Worm (Caenorhabditis elegans): Measurements from ENCODE around the gene F27E5.7.

Gene F27E5.7

ce11 chrII:10098428-10098827 lies 24.1 kb upstream of the F27E5.7 start:
- no peak for TF ChIP-seq hmbx-1 (tag; optimal IDR thresholded peaks at IDR 0.05)
- TF ChIP-seq B0310.2 (tag; optimal IDR thresholded peaks at IDR 0.05): no peak
- no peak for TF ChIP-seq tbx-37 (GFP tag; conservative IDR thresholded peaks at IDR 0.05)
- TF ChIP-seq tra-4 (tag; optimal IDR thresholded peaks at IDR 0.05): no peak
- TF ChIP-seq ets-7 (tag; optimal IDR thresholded peaks at IDR 0.05): no peak
- no peak for TF ChIP-seq ceh-13 (GFP tag; optimal IDR thresholded peaks at IDR 0.05)
- no peak for TF ChIP-seq hnd-1 (tag; optimal IDR thresholded peaks at IDR 0.05)
- TF ChIP-seq scrt-1 (GFP tag; IDR thresholded peaks at IDR 0.05): no peak
- TF ChIP-seq tbx-11 (GFP tag; IDR thresholded peaks at IDR 0.05): no peak

- no peak for TF ChIP-seq sea-1 (GFP tag; conservative IDR thresholded peaks at IDR 0.05)
- no peak for TF ChIP-seq hnd-1 (tag; optimal IDR thresholded peaks at IDR 0.05)
- no peak for TF ChIP-seq hmg-4 (GFP tag; optimal IDR thresholded peaks at IDR 0.05)
- TF ChIP-seq F13C5.2 (tag; optimal IDR thresholded peaks at IDR 0.05): no peak
- TF ChIP-seq B0310.2 (tag; optimal IDR thresholded peaks at IDR 0.05): no peak
These were observed 23.5 kb upstream of the F27E5.7 start for ce11 chrII:10099072-10099471.

DNA sequence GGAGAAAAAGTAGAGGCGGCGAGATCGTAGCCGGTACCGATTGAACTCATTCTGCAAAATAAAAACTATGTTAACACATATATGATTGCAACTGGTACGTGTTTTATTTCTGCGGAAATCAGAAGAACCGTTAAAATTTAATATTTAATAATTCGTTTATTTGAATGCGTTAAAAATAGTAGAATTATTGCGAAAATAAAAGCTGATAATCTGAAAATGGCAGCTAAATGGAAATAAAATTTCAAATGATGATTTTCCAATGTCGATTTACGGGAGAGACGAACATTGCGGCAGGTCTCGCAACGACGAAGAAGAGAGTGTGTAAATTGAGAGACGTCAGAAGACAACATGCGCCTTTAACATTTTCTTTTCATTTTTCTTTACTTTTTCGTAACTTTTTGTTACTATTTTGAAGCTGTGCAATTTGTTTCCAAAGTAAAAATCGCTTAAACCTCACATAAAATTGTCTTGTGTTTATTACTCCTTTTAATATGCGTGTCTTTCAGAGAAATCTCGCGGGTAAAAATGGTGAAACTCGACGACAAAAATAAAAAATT lies 22.7 kb upstream of the F27E5.7 start, which contains the start of the genes pas-7 and puf-12:
TSS of gene pas-7 (minus strand) at position 51 of the 557 bp plus-strand sequence.
TSS of gene puf-12 (plus strand) at position 507 of the 557 bp plus-strand sequence.
- TF ChIP-seq ets-7 (tag; optimal IDR thresholded peaks at IDR 0.05): no peak
- no peak for TF ChIP-seq ceh-36 (tag; optimal IDR thresholded peaks at IDR 0.05)
- TF ChIP-seq tbx-37 (GFP tag; conservative IDR thresholded peaks at IDR 0.05): no peak
- TF ChIP-seq tbx-11 (GFP tag; IDR thresholded peaks at IDR 0.05): no peak
- TF ChIP-seq ceh-13 (GFP tag; optimal IDR thresholded peaks at IDR 0.05): no peak

ce11 chrII:10103212-10103611 lies 19.4 kb upstream of the F27E5.7 start:
- no peak for TF ChIP-seq hmg-4 (GFP tag; optimal IDR thresholded peaks at IDR 0.05)

DNA sequence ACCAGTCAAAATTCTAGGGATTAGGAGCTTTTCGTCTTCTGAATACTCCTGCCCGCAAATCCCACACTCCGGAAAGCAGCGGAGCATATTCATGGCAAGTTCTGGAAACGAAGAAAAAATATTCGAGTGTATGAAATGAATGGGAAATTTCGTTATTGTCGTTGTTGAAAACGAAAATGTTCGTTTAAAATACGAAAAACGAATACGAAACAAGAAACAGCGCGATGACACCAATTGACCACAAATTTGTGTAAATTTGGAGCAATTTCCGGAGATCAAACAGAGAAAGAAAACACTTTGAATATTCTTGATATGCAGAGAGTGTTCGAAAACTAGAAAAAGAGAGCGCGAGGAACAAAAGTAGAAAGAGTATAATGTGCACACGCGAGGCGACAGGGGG lies 17.0 kb upstream of the F27E5.7 start, which contains the start of gene ZK945.4:
TSS of gene ZK945.4 (minus strand) at position 101 of the 400 bp plus-strand sequence.
- TF ChIP-seq tra-4 (tag; optimal IDR thresholded peaks at IDR 0.05) (no peak), scrt-1 (GFP tag; IDR thresholded peaks at IDR 0.05) (no peak), hmg-4 (GFP tag; optimal IDR thresholded peaks at IDR 0.05) (no peak), ceh-36 (tag; optimal IDR thresholded peaks at IDR 0.05) (no peak), ceh-13 (GFP tag; optimal IDR thresholded peaks at IDR 0.05) (no peak), F13C5.2 (tag; optimal IDR thresholded peaks at IDR 0.05) (no peak), ama-1 (optimal IDR thresholded peaks at IDR 0.05) (no peak), pes-1 (GFP tag; IDR thresholded peaks at IDR 0.05) (no peak), ets-7 (tag; optimal IDR thresholded peaks at IDR 0.05) (no peak), tbx-11 (GFP tag; IDR thresholded peaks at IDR 0.05) (no peak), tbx-37 (GFP tag; conservative IDR thresholded peaks at IDR 0.05) (no peak), flt-1 (GFP tag; IDR thresholded peaks at IDR 0.05) (no peak), hmbx-1 (tag; optimal IDR thresholded peaks at IDR 0.05) (no peak), sea-1 (GFP tag; conservative IDR thresholded peaks at IDR 0.05) (no peak), aly-1 (tag; optimal IDR thresholded peaks at IDR 0.05) (no peak), hnd-1 (tag; optimal IDR thresholded peaks at IDR 0.05) (no peak), B0310.2 (tag; optimal IDR thresholded peaks at IDR 0.05) (no peak)

- no peak for TF ChIP-seq flt-1 (GFP tag; IDR thresholded peaks at IDR 0.05)
- TF ChIP-seq F13C5.2 (tag; optimal IDR thresholded peaks at IDR 0.05): no peak
- no peak for TF ChIP-seq hmbx-1 (tag; optimal IDR thresholded peaks at IDR 0.05)
- TF ChIP-seq pes-1 (GFP tag; IDR thresholded peaks at IDR 0.05): no peak
- no peak for TF ChIP-seq ceh-36 (tag; optimal IDR thresholded peaks at IDR 0.05)
- TF ChIP-seq hmg-4 (GFP tag; optimal IDR thresholded peaks at IDR 0.05): no peak
- no peak for TF ChIP-seq B0310.2 (tag; optimal IDR thresholded peaks at IDR 0.05)
- no peak for TF ChIP-seq aly-1 (tag; optimal IDR thresholded peaks at IDR 0.05)
- TF ChIP-seq tra-4 (tag; optimal IDR thresholded peaks at IDR 0.05): no peak
- no peak for TF ChIP-seq ets-7 (tag; optimal IDR thresholded peaks at IDR 0.05)
- TF ChIP-seq sea-1 (GFP tag; conservative IDR thresholded peaks at IDR 0.05): no peak
- no peak for TF ChIP-seq tbx-11 (GFP tag; IDR thresholded peaks at IDR 0.05)
- no peak for TF ChIP-seq hnd-1 (tag; optimal IDR thresholded peaks at IDR 0.05)
- TF ChIP-seq tbx-37 (GFP tag; conservative IDR thresholded peaks at IDR 0.05): no peak
- no peak for TF ChIP-seq ama-1 (optimal IDR thresholded peaks at IDR 0.05)
- TF ChIP-seq scrt-1 (GFP tag; IDR thresholded peaks at IDR 0.05): no peak
- no peak for TF ChIP-seq ceh-13 (GFP tag; optimal IDR thresholded peaks at IDR 0.05)
These were observed 15.7 kb upstream of the F27E5.7 start, which contains the start of gene ZK945.6 for ce11 chrII:10106870-10107269. TSS of gene ZK945.6 (minus strand) at chrII:10106970.

DNA sequence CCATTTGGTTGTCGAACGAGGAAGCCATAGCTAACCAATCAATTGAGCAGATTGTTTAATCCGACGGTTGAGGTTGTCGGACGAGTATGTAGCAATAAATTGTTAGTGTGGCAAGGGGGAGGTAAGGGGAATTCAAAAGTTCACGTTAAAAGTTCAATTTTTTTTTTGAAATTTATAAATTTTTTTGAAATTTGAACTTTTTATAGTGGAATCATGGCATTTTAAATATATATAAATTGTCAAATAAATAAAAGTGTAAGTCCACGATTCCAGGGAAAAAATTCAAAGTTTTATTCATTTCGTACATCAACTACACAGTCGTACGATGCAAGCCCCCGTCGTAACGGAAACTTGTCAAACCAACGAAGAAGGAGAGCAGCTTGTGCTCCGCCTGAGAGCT lies 14.2 kb upstream of the F27E5.7 start, which contains the start of the genes ZK945.7 and ZK945.8:
TSS of gene ZK945.7 (minus strand) at position 101 of the 400 bp plus-strand sequence.
TSS of gene ZK945.8 (plus strand) at position 275 of the 400 bp plus-strand sequence.
- no peak for TF ChIP-seq hmg-4 (GFP tag; optimal IDR thresholded peaks at IDR 0.05)

DNA sequence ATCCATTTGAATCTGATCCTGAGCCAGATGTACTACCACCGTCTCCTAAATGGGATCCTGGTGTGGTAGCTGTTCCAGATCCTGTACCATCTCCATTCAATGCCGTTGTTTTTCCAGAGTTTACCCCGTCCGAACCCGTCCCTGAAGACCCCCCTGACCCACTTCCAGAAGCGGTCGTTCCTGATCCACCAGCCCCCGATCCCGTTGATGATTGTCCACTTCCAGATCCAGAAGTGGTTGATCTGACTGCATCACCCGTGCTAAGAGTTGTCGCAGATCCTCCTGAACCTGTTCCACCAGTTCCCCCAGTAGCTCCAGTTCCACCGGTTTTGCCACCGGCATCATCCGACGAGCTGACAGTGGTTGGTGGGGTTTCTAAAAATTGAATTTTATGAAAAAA lies 5.9 kb upstream of the F27E5.7 start:
- TF ChIP-seq hmbx-1 (tag; optimal IDR thresholded peaks at IDR 0.05): no peak
- no peak for TF ChIP-seq tbx-37 (GFP tag; conservative IDR thresholded peaks at IDR 0.05)

ce11 chrII:10121725-10122124 lies 840 bp upstream of the F27E5.7 start, which contains the start of gene lov-1:
TSS of gene lov-1 (minus strand) at chrII:10121825.
- no peak for TF ChIP-seq F13C5.2 (tag; optimal IDR thresholded peaks at IDR 0.05)
- no peak for TF ChIP-seq B0310.2 (tag; optimal IDR thresholded peaks at IDR 0.05)
- no peak for TF ChIP-seq hmg-4 (GFP tag; optimal IDR thresholded peaks at IDR 0.05)
- no peak for TF ChIP-seq tbx-37 (GFP tag; conservative IDR thresholded peaks at IDR 0.05)

Measured in whole organism, early embryonic.